Fruit fly (Drosophila melanogaster) whole organism, prepupa: Measurements from ENCODE around the gene Bx.

ENCODE experiments used
- Blimp-1 ChIP-seq: fragments of 200-800 bp; sonication (Bioruptor generic); optimal IDR thresholded peaks from 3 replicates; lab custom pipeline; 2017; ENCODE audit warnings: missing biosample characterization, missing genetic modification characterization, mild to moderate bottlenecking, moderate library complexity, missing genetic modification reagents
- CG10631 ChIP-seq: fragments of 200-800 bp; sonication (Bioruptor generic); optimal IDR thresholded peaks from 2 replicates; lab custom pipeline; 2016; ENCODE audit warnings: missing biosample characterization, missing genetic modification characterization
- CG10669 ChIP-seq: fragments of 200-800 bp; sonication (Bioruptor generic); optimal IDR thresholded peaks from 3 replicates; lab custom pipeline; 2018; ENCODE audit warnings: missing biosample characterization, mild to moderate bottlenecking, missing genetic modification characterization, moderate library complexity
- CG11294 ChIP-seq: fragments of 200-800 bp; sonication (Bioruptor generic); IDR thresholded peaks from 2 replicates; pipeline ENCODE4 v1.3.6; 2022; ENCODE audit warnings: missing biosample characterization, missing genetic modification characterization
- CG11762 ChIP-seq: fragments of 200-800 bp; sonication (Bioruptor generic); optimal IDR thresholded peaks from 3 replicates; lab custom pipeline; 2016; ENCODE audit warnings: missing biosample characterization, missing genetic modification characterization; ENCODE audit not compliant: insufficient read depth
- CG11902 ChIP-seq: fragments of 200-800 bp; sonication (Bioruptor generic); optimal IDR thresholded peaks from 3 replicates; lab custom pipeline; 2016; ENCODE audit warnings: missing biosample characterization, missing genetic modification characterization
- CG15336 ChIP-seq: fragments of 200-800 bp; sonication (Bioruptor generic); IDR thresholded peaks from 2 replicates; pipeline ENCODE4 v1.3.6; 2022; ENCODE audit warnings: missing biosample characterization, missing genetic modification characterization
- CG16779 ChIP-seq: fragments of 200-800 bp; sonication (Bioruptor generic); optimal IDR thresholded peaks from 3 replicates; lab custom pipeline; 2017; ENCODE audit warnings: missing biosample characterization, mild to moderate bottlenecking, missing genetic modification characterization
- CG3032 ChIP-seq: fragments of 200-800 bp; optimal IDR thresholded peaks from 2 replicates; lab custom pipeline; 2019; ENCODE audit warnings: missing biosample characterization, mild to moderate bottlenecking, missing genetic modification characterization, moderate library complexity
- CG31627 ChIP-seq: fragments of 200-800 bp; sonication (Bioruptor generic); optimal IDR thresholded peaks from 3 replicates; lab custom pipeline; 2016; ENCODE audit warnings: missing biosample characterization, missing genetic modification characterization
- CG32006 ChIP-seq: fragments of 200-800 bp; sonication (Bioruptor generic); optimal IDR thresholded peaks from 3 replicates; lab custom pipeline; 2017; ENCODE audit warnings: missing biosample characterization, mild to moderate bottlenecking, missing genetic modification characterization
- CG34406 ChIP-seq: fragments of 200-800 bp; sonication (Bioruptor generic); optimal IDR thresholded peaks from 3 replicates; lab custom pipeline; 2016; ENCODE audit warnings: missing biosample characterization, missing genetic modification characterization
- CG3919 ChIP-seq: fragments of 200-800 bp; sonication (Bioruptor generic); optimal IDR thresholded peaks from 3 replicates; lab custom pipeline; 2016; ENCODE audit warnings: missing biosample characterization, missing genetic modification characterization
- CG4318 ChIP-seq: fragments of 200-800 bp; sonication (Bioruptor generic); optimal IDR thresholded peaks from 3 replicates; lab custom pipeline; 2017; ENCODE audit warnings: missing biosample characterization, mild to moderate bottlenecking, missing genetic modification characterization
- CG6163 ChIP-seq: fragments of 200-800 bp; sonication (Bioruptor generic); IDR thresholded peaks from 3 replicates; pipeline ENCODE4 v1.3.6; 2022; ENCODE audit warnings: missing biosample characterization, missing genetic modification characterization
- CG6792 ChIP-seq: fragments of 200-800 bp; sonication (Bioruptor generic); optimal IDR thresholded peaks from 3 replicates; lab custom pipeline; 2016; ENCODE audit warnings: missing biosample characterization, missing genetic modification characterization
- CG6808 ChIP-seq: fragments of 200-800 bp; sonication (Bioruptor generic); optimal IDR thresholded peaks from 3 replicates; lab custom pipeline; 2017; ENCODE audit warnings: missing biosample characterization, missing genetic modification characterization, mild to moderate bottlenecking, moderate library complexity, missing genetic modification reagents
- CG6854 ChIP-seq: fragments of 200-800 bp; sonication (Bioruptor generic); optimal IDR thresholded peaks from 2 replicates; lab custom pipeline; 2017; ENCODE audit warnings: missing biosample characterization, mild to moderate bottlenecking, missing genetic modification characterization
- CG7368 ChIP-seq: fragments of 200-800 bp; sonication (Bioruptor generic); optimal IDR thresholded peaks from 3 replicates; lab custom pipeline; 2016; ENCODE audit warnings: missing biosample characterization, missing genetic modification characterization
- CG8319 ChIP-seq: fragments of 200-800 bp; sonication (Bioruptor generic); optimal IDR thresholded peaks from 3 replicates; lab custom pipeline; 2016; ENCODE audit warnings: missing biosample characterization, missing genetic modification characterization
- CG9139 ChIP-seq: fragments of 200-800 bp; sonication (Bioruptor generic); optimal IDR thresholded peaks from 3 replicates; lab custom pipeline; 2017; ENCODE audit warnings: missing biosample characterization, mild to moderate bottlenecking, missing genetic modification characterization
- Eip75B ChIP-seq: fragments of 200-800 bp; sonication (Bioruptor generic); optimal IDR thresholded peaks from 3 replicates; lab custom pipeline; 2016; ENCODE audit warnings: missing biosample characterization, missing genetic modification characterization
- Eip78C ChIP-seq: fragments of 200-800 bp; sonication (Bioruptor generic); peaks from one replicate; lab custom pipeline; 2016; ENCODE audit warnings: missing biosample characterization, missing genetic modification characterization
- Ets21C ChIP-seq: fragments of 200-800 bp; sonication (Bioruptor generic); optimal IDR thresholded peaks from 3 replicates; lab custom pipeline; 2016; ENCODE audit warnings: missing biosample characterization, missing genetic modification characterization
- Ets96B ChIP-seq: fragments of 200-800 bp; optimal IDR thresholded peaks from 2 replicates; lab custom pipeline; 2019; ENCODE audit warnings: missing biosample characterization, mild to moderate bottlenecking, missing genetic modification characterization, moderate library complexity
- Gug ChIP-seq: fragments of 200-800 bp; sonication (Bioruptor generic); IDR thresholded peaks from 2 replicates; pipeline ENCODE4 v1.3.6; 2022; ENCODE audit warnings: missing biosample characterization, missing genetic modification characterization
- Lpt ChIP-seq: fragments of 200-800 bp; sonication (Bioruptor generic); optimal IDR thresholded peaks from 3 replicates; lab custom pipeline; 2016; ENCODE audit warnings: missing biosample characterization, missing genetic modification characterization
- Smox ChIP-seq: fragments of 200-800 bp; sonication (Bioruptor generic); optimal IDR thresholded peaks from 3 replicates; lab custom pipeline; 2016; ENCODE audit warnings: missing biosample characterization, missing genetic modification characterization
- Sox102F ChIP-seq: fragments of 200-800 bp; sonication (Bioruptor generic); optimal IDR thresholded peaks from 2 replicates; lab custom pipeline; 2016; ENCODE audit warnings: missing biosample characterization, mild to moderate bottlenecking, missing genetic modification characterization
- Sox14 ChIP-seq: fragments of 200-800 bp; sonication (Bioruptor generic); optimal IDR thresholded peaks from 3 replicates; lab custom pipeline; 2016; ENCODE audit warnings: missing biosample characterization, missing genetic modification characterization
- achi ChIP-seq: fragments of 200-800 bp; sonication (Bioruptor generic); optimal IDR thresholded peaks from 3 replicates; lab custom pipeline; 2016; ENCODE audit warnings: missing biosample characterization, missing genetic modification characterization
- acj6 ChIP-seq: fragments of 200-800 bp; sonication (Bioruptor generic); optimal IDR thresholded peaks from 3 replicates; lab custom pipeline; 2016; ENCODE audit warnings: missing biosample characterization, missing genetic modification characterization
- dac ChIP-seq: fragments of 200-800 bp; sonication (Bioruptor generic); optimal IDR thresholded peaks from 2 replicates; lab custom pipeline; 2017; ENCODE audit warnings: missing biosample characterization, mild to moderate bottlenecking, missing genetic modification characterization
- dsx ChIP-seq: fragments of 200-800 bp; optimal IDR thresholded peaks from 3 replicates; lab custom pipeline; 2019; ENCODE audit warnings: missing biosample characterization, mild to moderate bottlenecking, missing genetic modification characterization, moderate library complexity; ENCODE audit not compliant: poor library complexity, severe bottlenecking
- eg ChIP-seq: fragments of 200-800 bp; sonication (Bioruptor generic); IDR thresholded peaks from 3 replicates; pipeline ENCODE4 v1.3.6; 2022; ENCODE audit warnings: missing biosample characterization, missing genetic modification characterization
- fd59A ChIP-seq: fragments of 200-800 bp; sonication (Bioruptor generic); optimal IDR thresholded peaks from 2 replicates; lab custom pipeline; 2017; ENCODE audit warnings: missing biosample characterization, mild to moderate bottlenecking, missing genetic modification characterization, missing genetic modification reagents
- fkh ChIP-seq: fragments of 200-800 bp; sonication (Bioruptor generic); optimal IDR thresholded peaks from 3 replicates; lab custom pipeline; 2017; ENCODE audit warnings: missing biosample characterization, mild to moderate bottlenecking, missing genetic modification characterization, moderate library complexity
- lz ChIP-seq: fragments of 200-800 bp; sonication (Bioruptor generic); optimal IDR thresholded peaks from 3 replicates; lab custom pipeline; 2016; ENCODE audit warnings: missing biosample characterization, missing genetic modification characterization
- net ChIP-seq: fragments of 200-800 bp; sonication (Bioruptor generic); optimal IDR thresholded peaks from 3 replicates; lab custom pipeline; 2016; ENCODE audit warnings: missing biosample characterization, missing genetic modification characterization
- pdm3 ChIP-seq: fragments of 200-800 bp; sonication (Bioruptor generic); optimal IDR thresholded peaks from 3 replicates; lab custom pipeline; 2016; ENCODE audit warnings: missing biosample characterization, missing genetic modification characterization
- spab ChIP-seq: fragments of 200-800 bp; sonication (Bioruptor generic); optimal IDR thresholded peaks from 2 replicates; lab custom pipeline; 2017; ENCODE audit warnings: missing biosample characterization, mild to moderate bottlenecking, missing genetic modification characterization, missing genetic modification reagents
- ss ChIP-seq, 2 experiments: fragments of 200-800 bp; sonication (Bioruptor generic); optimal IDR thresholded peaks; 2 replicates in 1 of 2; 3 replicates in 1 of 2; lab custom pipeline; 2017 to 2018; ENCODE audit warnings: mild to moderate bottlenecking in 2 of 2, missing biosample characterization in 2 of 2, missing genetic modification characterization in 2 of 2, moderate library complexity in 1 of 2
- svp ChIP-seq: fragments of 200-800 bp; sonication (Bioruptor generic); peaks from one replicate; lab custom pipeline; 2016; ENCODE audit warnings: missing biosample characterization, missing genetic modification characterization
- topi ChIP-seq: fragments of 200-800 bp; sonication (Bioruptor generic); optimal IDR thresholded peaks from 3 replicates; lab custom pipeline; 2016; ENCODE audit warnings: missing biosample characterization, missing genetic modification characterization

Gene Bx

DNA sequence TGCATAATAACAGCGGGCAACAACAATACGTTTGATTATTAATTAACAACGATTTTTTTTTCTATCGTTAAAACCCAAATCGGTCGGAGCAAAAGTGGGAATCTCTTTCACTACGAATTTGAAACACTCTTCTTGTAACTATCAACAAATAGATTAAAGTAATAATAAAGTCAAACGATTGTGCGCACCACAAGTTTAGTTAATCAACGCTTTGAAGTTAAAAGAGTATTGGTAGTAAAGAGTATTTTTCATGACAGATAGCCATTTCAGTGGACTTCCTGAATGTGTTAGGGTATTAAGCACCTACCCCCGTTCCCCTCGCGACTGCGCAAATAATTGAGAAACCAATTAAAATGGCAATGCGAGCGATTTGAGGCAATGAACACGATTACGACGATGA, 31.6 kb downstream of the Bx start (continued):
- TF ChIP-seq Eip75B (GFP tag; lab: Kevin White, UChicago): peak; percentile 26
- peak; percentile 87 for TF ChIP-seq Gug (GFP tag; lab: Robert Waterston, UW)
- peak; percentile 78 for TF ChIP-seq svp (GFP tag; lab: Kevin White, UChicago)
- no peak for TF ChIP-seq CG16779
- TF ChIP-seq CG6854: no peak
- no peak for TF ChIP-seq Blimp-1 (GFP tag; lab: Kevin White, UChicago)
- TF ChIP-seq Smox (GFP tag; lab: Kevin White, UChicago): peak; percentile 33
- no peak for TF ChIP-seq dsx
- peak; percentile 51 for TF ChIP-seq acj6 (GFP tag; lab: Kevin White, UChicago)
- peak; percentile 89 for TF ChIP-seq CG11294 (GFP tag; lab: Robert Waterston, UW)
- TF ChIP-seq achi (GFP tag; lab: Kevin White, UChicago): peak; percentile 54
- peak; percentile 43 for TF ChIP-seq CG6792 (GFP tag; lab: Kevin White, UChicago)
- TF ChIP-seq eg (GFP tag; lab: Robert Waterston, UW): peak; percentile 94
- peak; percentile 30 for TF ChIP-seq CG10669 (GFP tag; lab: Kevin White, UChicago)
- peak; percentile 57 for TF ChIP-seq lz
- no peak for TF ChIP-seq fd59A (GFP tag; lab: Kevin White, UChicago)
- peak; percentile 25 for TF ChIP-seq Sox102F (GFP tag; lab: Kevin White, UChicago)
- peak; percentile 41 for TF ChIP-seq Lpt (GFP tag; lab: Kevin White, UChicago)

DNA sequence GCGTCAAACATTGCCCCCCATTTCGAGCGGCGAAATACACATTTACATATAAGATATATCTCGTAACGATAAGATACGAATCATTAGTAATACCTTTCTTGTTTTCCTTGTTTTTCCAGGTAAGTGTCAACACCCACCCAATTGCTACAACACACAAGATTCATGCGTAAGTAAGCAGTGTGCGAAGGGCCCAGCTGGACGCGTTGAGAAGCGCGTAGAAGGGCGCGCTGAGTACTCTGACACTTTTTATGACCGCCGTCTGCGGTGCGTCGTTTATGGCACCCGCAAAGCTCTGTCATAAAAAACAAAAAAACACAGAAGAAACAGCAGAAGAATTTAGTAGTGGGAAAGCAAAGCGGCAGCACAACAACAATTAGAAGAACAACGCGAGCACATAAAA, 32.5 kb downstream of the Bx start:
- peak; percentile 39 for TF ChIP-seq svp (GFP tag; lab: Kevin White, UChicago)
- peak; percentile 47 for TF ChIP-seq fkh
- TF ChIP-seq eg (GFP tag; lab: Robert Waterston, UW): 0 out of 3 replicates have a peak, but pooled peaks have one; percentile 25
- no peak for TF ChIP-seq Sox14 (GFP tag; lab: Kevin White, UChicago)
- peak; percentile 35 for TF ChIP-seq Eip78C (GFP tag; lab: Kevin White, UChicago)

DNA sequence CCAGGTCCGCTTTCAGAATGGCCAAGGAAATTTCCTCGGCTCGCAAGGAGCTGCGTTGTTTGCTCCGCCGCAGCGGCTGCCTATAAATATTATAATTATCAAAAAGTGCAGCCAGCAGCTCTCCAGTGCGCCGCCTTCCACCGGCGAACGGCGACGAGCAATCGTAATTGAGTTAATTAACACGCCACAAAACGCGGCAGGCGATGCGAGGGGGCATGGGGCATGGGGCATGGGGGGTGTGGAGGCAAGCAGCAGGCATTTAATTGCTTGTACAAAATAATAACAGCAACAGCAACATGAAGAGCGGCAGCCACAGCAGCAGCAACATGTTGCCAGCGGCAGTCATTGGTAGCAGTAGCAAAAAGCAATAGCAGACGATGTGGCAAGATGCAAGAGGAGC, 35.5 kb downstream of the Bx start:
- TF ChIP-seq CG4318 (GFP tag; lab: Kevin White, UChicago) (no peak), ss (GFP tag; optimal IDR thresholded peaks at IDR 0.05; lab: Kevin White, UChicago) (peak in 1 of 2 experiments; percentile 72), dsx (peak; percentile 18)

DNA sequence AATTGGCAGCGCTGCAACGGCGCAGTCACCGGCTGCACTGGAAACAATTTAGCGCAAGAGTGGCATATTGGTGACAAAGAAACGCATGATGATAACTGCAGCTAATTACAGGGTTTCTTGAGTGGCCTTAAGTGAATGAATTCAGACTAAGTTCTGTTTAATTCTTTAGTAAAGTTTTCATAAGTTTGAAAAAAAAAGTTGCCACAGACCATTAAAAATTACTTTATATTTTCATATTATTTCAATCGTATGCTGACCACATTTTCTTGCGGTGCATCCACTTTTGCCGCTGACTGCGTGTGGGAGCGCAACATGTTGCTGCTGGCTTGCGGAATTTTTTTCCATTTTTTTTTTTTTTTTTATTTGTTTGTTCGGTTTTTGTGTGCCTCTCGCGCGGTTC, 37.2 kb downstream of the Bx start:
- TF ChIP-seq CG6792 (GFP tag; lab: Kevin White, UChicago) (peak; percentile 42), CG11902 (GFP tag; lab: Kevin White, UChicago) (peak; percentile 31), topi (GFP tag; lab: Kevin White, UChicago) (peak; percentile 83), CG15336 (GFP tag; lab: Robert Waterston, UW) (peak; percentile 88), dac (GFP tag; lab: Kevin White, UChicago) (peak; percentile 69), dsx (peak; percentile 69), net (peak; percentile 55), CG4318 (GFP tag; lab: Kevin White, UChicago) (peak; percentile 77), Lpt (GFP tag; lab: Kevin White, UChicago) (peak; percentile 49), CG9139 (GFP tag; lab: Kevin White, UChicago) (peak; percentile 45), ss (GFP tag; optimal IDR thresholded peaks at IDR 0.05; lab: Kevin White, UChicago) (peak; percentile 60 to 72), CG10669 (GFP tag; lab: Kevin White, UChicago) (peak; percentile 74), fkh (no peak), fd59A (GFP tag; lab: Kevin White, UChicago) (peak; percentile 78), Ets96B (peak; percentile 70), CG34406 (GFP tag; lab: Kevin White, UChicago) (peak; percentile 66), CG10631 (GFP tag; lab: Kevin White, UChicago) (peak; percentile 75), CG32006 (GFP tag; lab: Kevin White, UChicago) (peak; percentile 90), Sox14 (GFP tag; lab: Kevin White, UChicago) (peak; percentile 78), CG3919 (GFP tag; lab: Kevin White, UChicago) (peak; percentile 66), CG8319 (GFP tag; lab: Kevin White, UChicago) (peak; percentile 26), Ets21C (GFP tag; lab: Kevin White, UChicago) (peak; percentile 21), CG6808 (GFP tag; lab: Kevin White, UChicago) (peak; percentile 78), acj6 (GFP tag; lab: Kevin White, UChicago) (peak; percentile 63), pdm3 (GFP tag; lab: Kevin White, UChicago) (peak; percentile 74), spab (GFP tag; lab: Kevin White, UChicago) (peak; percentile 75), lz (peak; percentile 83), CG3032 (tag; lab: Kevin White, UChicago) (peak; percentile 69), CG7368 (GFP tag; lab: Kevin White, UChicago) (no peak), achi (GFP tag; lab: Kevin White, UChicago) (peak; percentile 76), CG31627 (GFP tag; lab: Kevin White, UChicago) (peak; percentile 57), CG11762 (peak; percentile 28), CG6163 (GFP tag; lab: Robert Waterston, UW) (peak; percentile 83)
